Fruit fly (Drosophila melanogaster): ENCODE results near the gene CG13727.
A peak's percentile ranks its signal among the peaks of the same experiment; 100 is the strongest.

CG13727 gene

dm6 chr3L:17352812-17353211, 11.7 kb upstream of the CG13727 start:
- TF ChIP-seq CG8478 (optimal IDR thresholded peaks at IDR 0.05) (no peak), CTCF (optimal IDR thresholded peaks at IDR 0.05) (peak; percentile 54 to 70)

DNA sequence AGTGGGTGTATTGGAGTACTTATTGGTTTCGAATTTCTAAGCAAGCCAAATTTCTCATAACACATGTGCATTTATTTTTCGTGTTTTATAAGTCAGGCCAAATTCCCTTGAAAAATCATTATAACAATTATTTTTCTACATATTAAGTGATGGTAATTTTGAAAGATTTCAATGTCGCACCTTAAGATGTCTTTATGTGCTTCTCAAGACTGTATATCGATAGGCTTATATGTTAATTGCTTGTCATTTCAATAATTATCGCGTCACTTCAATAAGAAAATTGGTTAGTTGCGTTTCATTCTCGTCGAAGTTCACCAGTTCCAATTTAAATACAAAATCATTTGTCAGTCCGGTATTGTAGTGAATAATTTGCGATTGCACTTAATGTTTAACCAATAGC, 10.4 kb upstream of the CG13727 start, which contains the start of gene CG7692:
Gene CG7692, plus strand, starts transcription at position 301 of the 400 bp plus-strand sequence.
- TF ChIP-seq CTCF (optimal IDR thresholded peaks at IDR 0.05): no peak
- no peak for TF ChIP-seq CG8478 (optimal IDR thresholded peaks at IDR 0.05)

DNA sequence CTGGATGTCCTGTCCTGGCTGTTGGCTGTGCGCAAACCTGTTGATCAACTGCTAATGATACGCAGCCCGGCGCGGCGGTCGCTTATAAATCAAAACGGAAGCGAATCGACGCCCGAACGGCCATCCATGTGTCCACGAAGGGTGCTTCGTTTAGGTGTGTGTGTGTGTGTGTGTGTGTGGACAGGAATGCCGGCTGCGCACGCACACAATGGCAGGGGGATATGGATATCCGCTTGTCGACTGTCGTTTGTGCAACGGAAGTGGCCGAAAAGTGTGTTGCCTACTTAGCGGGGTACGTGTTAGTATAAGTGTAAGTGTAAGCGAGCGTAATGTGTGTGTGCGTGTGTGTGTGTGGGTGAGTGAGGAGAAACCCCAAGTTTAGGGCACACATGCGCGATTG, 8.5 kb upstream of the CG13727 start, which contains the start of gene Mip:
Gene Mip, minus strand, starts transcription at position 63 of the 400 bp plus-strand sequence.
- TF ChIP-seq CTCF (optimal IDR thresholded peaks at IDR 0.05) (no peak), CG8478 (optimal IDR thresholded peaks at IDR 0.05) (no peak)

dm6 chr3L:17346393-17346792, 5.3 kb upstream of the CG13727 start:
- no peak for TF ChIP-seq CTCF (optimal IDR thresholded peaks at IDR 0.05)
- TF ChIP-seq CG8478 (optimal IDR thresholded peaks at IDR 0.05): no peak

- TF ChIP-seq CG8478 (optimal IDR thresholded peaks at IDR 0.05) (no peak), CTCF (optimal IDR thresholded peaks at IDR 0.05) (no peak)
Measured at dm6 chr3L:17344596-17344995, 3.5 kb upstream of the CG13727 start, which contains the start of gene brv2. TSS of gene brv2 (minus strand) at chr3L:17344696.

dm6 chr3L:17339756-17340155, 1.4 kb downstream of the CG13727 start:
- TF ChIP-seq CTCF (optimal IDR thresholded peaks at IDR 0.05): no peak
- no peak for TF ChIP-seq CG8478 (optimal IDR thresholded peaks at IDR 0.05)

dm6 chr3L:17339122-17339521, 2.0 kb downstream of the CG13727 start, which contains the start of gene CG6479:
TSS of gene CG6479 (minus strand) at chr3L:17339262.
- no peak for TF ChIP-seq CG8478 (optimal IDR thresholded peaks at IDR 0.05)
- TF ChIP-seq CTCF (optimal IDR thresholded peaks at IDR 0.05): peak; percentile 29 to 65

- TF ChIP-seq CTCF (optimal IDR thresholded peaks at IDR 0.05): no peak
- no peak for TF ChIP-seq CG8478 (optimal IDR thresholded peaks at IDR 0.05)
Measured at dm6 chr3L:17329069-17329468, 12.0 kb downstream of the CG13727 start, which contains the start of gene Or74a. TSS of gene Or74a (minus strand) at chr3L:17329169.

- no peak for TF ChIP-seq CTCF (optimal IDR thresholded peaks at IDR 0.05)
- no peak for TF ChIP-seq CG8478 (optimal IDR thresholded peaks at IDR 0.05)
Measured at dm6 chr3L:17325418-17325817, 15.7 kb downstream of the CG13727 start, which contains the start of gene CG13725. TSS of gene CG13725 (minus strand) at chr3L:17325518.

DNA sequence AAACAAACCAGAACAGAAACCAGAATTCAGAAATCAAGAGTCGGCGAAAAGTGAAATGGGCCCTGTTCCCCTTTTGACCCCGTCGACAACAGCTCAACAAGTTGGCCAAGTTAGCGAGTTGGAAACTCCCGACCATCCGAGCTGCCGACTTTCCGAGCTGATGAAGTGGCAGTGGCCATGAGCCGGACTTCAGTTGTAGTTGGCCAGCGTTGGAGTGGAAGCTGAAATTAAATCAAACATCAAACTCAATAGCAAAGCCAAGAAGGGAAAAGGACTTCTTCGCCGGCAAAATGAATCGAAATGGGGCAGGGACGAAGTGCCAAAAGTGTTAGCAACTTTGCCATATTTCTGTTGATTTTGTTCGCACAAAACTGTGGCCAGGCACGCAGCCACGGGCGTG, 18.6 kb downstream of the CG13727 start, which contains the start of gene CG13724:
Gene CG13724, plus strand, starts transcription at position 301 of the 400 bp plus-strand sequence.
- TF ChIP-seq CG8478 (optimal IDR thresholded peaks at IDR 0.05): no peak
- no peak for TF ChIP-seq CTCF (optimal IDR thresholded peaks at IDR 0.05)

dm6 chr3L:17320711-17321110, 20.4 kb downstream of the CG13727 start, which contains the start of gene ND-24L:
TSS of gene ND-24L (minus strand) at chr3L:17320811.
- TF ChIP-seq CG8478 (optimal IDR thresholded peaks at IDR 0.05) (no peak), CTCF (optimal IDR thresholded peaks at IDR 0.05) (no peak)

dm6 chr3L:17316220-17316619, 24.9 kb downstream of the CG13727 start:
- TF ChIP-seq CG8478 (optimal IDR thresholded peaks at IDR 0.05) (no peak), CTCF (optimal IDR thresholded peaks at IDR 0.05) (no peak)

DNA sequence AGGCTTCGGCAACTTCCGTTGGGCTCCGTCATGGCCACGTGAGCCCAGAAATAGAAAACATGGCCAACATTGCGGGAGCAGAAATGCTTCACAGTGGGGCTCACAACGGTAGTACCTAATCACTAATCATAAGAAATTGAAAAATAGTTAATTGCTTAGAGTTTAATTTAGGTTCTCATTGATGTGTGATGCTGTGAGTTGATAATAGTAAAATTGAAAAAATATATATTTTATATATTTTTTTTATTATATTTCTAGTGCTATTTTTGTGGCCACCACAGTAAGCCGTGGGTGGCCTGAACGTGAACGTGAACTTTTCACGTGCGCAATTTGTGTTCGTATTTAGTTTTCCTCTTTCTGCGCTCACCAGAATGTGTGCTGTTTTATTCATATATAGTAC, 30.6 kb downstream of the CG13727 start:
- TF ChIP-seq CG8478 (optimal IDR thresholded peaks at IDR 0.05) (no peak), CTCF (optimal IDR thresholded peaks at IDR 0.05) (no peak)

dm6 chr3L:17292205-17292604, 48.9 kb downstream of the CG13727 start:
- TF ChIP-seq CG8478 (optimal IDR thresholded peaks at IDR 0.05): no peak
- peak; percentile 61 to 66 for TF ChIP-seq CTCF (optimal IDR thresholded peaks at IDR 0.05)
